Worm (Caenorhabditis elegans): ENCODE data around the gene C55A6.4.

C55A6.4 gene

ce11 chrV:11470210-11470713, 47.4 kb downstream of the C55A6.4 start, which contains the start of gene aat-6 (continued):
- no peak for TF ChIP-seq ztf-6 (GFP tag; IDR thresholded peaks at IDR 0.05)
- TF ChIP-seq hmg-20 (GFP tag; IDR thresholded peaks at IDR 0.05): no peak
- no peak for TF ChIP-seq ceh-58 (GFP tag; IDR thresholded peaks at IDR 0.05)
- no peak for TF ChIP-seq ceh-27 (GFP tag; optimal IDR thresholded peaks at IDR 0.05)

Data from whole organism, young adult.